Worm (Caenorhabditis elegans) whole organism, L2 larva: ENCODE data around the gene str-31.

Experiments
- C34F6.9 ChIP-seq: fragments of 150-350 bp; optimal IDR thresholded peaks from 2 replicates; lab custom pipeline; 2014; ENCODE audit warnings: missing biosample characterization, missing genetic modification characterization
- R02D3.7 ChIP-seq: fragments of 150-350 bp; optimal IDR thresholded peaks from 2 replicates; lab custom pipeline; 2014; ENCODE audit warnings: missing biosample characterization, missing genetic modification characterization
- ZK546.5 ChIP-seq: sonication (generic microtip); optimal IDR thresholded peaks from 2 replicates; lab custom pipeline; 2017; ENCODE audit warnings: missing biosample characterization, missing genetic modification characterization
- alr-1 ChIP-seq: fragments of 150-350 bp; optimal IDR thresholded peaks from 2 replicates; lab custom pipeline; 2014; ENCODE audit warnings: missing biosample characterization, missing genetic modification characterization
- aly-2 ChIP-seq: fragments of 150-350 bp; optimal IDR thresholded peaks from 2 replicates; lab custom pipeline; 2014; ENCODE audit warnings: missing biosample characterization, missing genetic modification characterization
- blmp-1 ChIP-seq: sonication (generic microtip); optimal IDR thresholded peaks from 2 replicates; lab custom pipeline; 2017; ENCODE audit warnings: missing genetic modification characterization, mild to moderate bottlenecking, missing compliant biosample characterization, antibody characterized with exemption, moderate library complexity; ENCODE audit not compliant: insufficient read depth
- ceh-82 ChIP-seq: fragments of 150-350 bp; optimal IDR thresholded peaks from 2 replicates; lab custom pipeline; 2014; ENCODE audit warnings: missing biosample characterization, missing genetic modification characterization
- crh-2 ChIP-seq: sonication (generic microtip); optimal IDR thresholded peaks from 2 replicates; lab custom pipeline; 2017; ENCODE audit warnings: missing biosample characterization, missing genetic modification characterization
- dmd-4 ChIP-seq: sonication (generic microtip); optimal IDR thresholded peaks from 2 replicates; lab custom pipeline; 2017; ENCODE audit warnings: missing biosample characterization, missing genetic modification characterization
- egl-27 ChIP-seq: sonication (generic microtip); optimal IDR thresholded peaks from 3 replicates; lab custom pipeline; 2017; ENCODE audit warnings: missing biosample characterization, missing genetic modification reagents, missing genetic modification characterization
- elt-1 ChIP-seq: fragments of 150-350 bp; optimal IDR thresholded peaks from 2 replicates; lab custom pipeline; 2014; ENCODE audit warnings: missing biosample characterization, missing genetic modification characterization
- fos-1 ChIP-seq: fragments of 150-350 bp; optimal IDR thresholded peaks from 2 replicates; lab custom pipeline; 2014; ENCODE audit warnings: missing biosample characterization, missing genetic modification characterization
- gmeb-1 ChIP-seq: fragments of 150-350 bp; optimal IDR thresholded peaks from 2 replicates; lab custom pipeline; 2014; ENCODE audit warnings: missing biosample characterization, missing genetic modification characterization
- lin-11 ChIP-seq: fragments of 150-350 bp; sonication (generic microtip); optimal IDR thresholded peaks from 2 replicates; lab custom pipeline; 2014; ENCODE audit warnings: missing biosample characterization, missing genetic modification characterization, inconsistent platforms, mixed read lengths
- lin-13 ChIP-seq: fragments of 150-350 bp; optimal IDR thresholded peaks from 2 replicates; lab custom pipeline; 2014; ENCODE audit warnings: missing biosample characterization, missing genetic modification reagents, missing genetic modification characterization
- lin-39 ChIP-seq: fragments of 150-350 bp; optimal IDR thresholded peaks from 2 replicates; lab custom pipeline; 2014; ENCODE audit warnings: missing biosample characterization, missing genetic modification reagents, missing genetic modification characterization
- lsy-2 ChIP-seq, 2 experiments: fragments of 150-350 bp in 1 of 2; sonication (generic microtip) in 1 of 2; optimal IDR thresholded peaks; 2 replicates each; lab custom pipeline; 2014 to 2017; ENCODE audit warnings: missing biosample characterization in 2 of 2, missing genetic modification characterization in 2 of 2
- mab-5 ChIP-seq: fragments of 150-350 bp; optimal IDR thresholded peaks from 2 replicates; lab custom pipeline; 2014; ENCODE audit warnings: missing biosample characterization, missing genetic modification characterization
- mbf-1 ChIP-seq: sonication (generic microtip); optimal IDR thresholded peaks from 2 replicates; lab custom pipeline; 2017; ENCODE audit warnings: missing biosample characterization, missing genetic modification characterization
- nhr-10 ChIP-seq: sonication (generic microtip); optimal IDR thresholded peaks from 2 replicates; lab custom pipeline; 2017; ENCODE audit warnings: missing biosample characterization, missing genetic modification characterization
- nhr-11 ChIP-seq: fragments of 150-350 bp; optimal IDR thresholded peaks from 2 replicates; lab custom pipeline; 2014; ENCODE audit warnings: missing biosample characterization, missing genetic modification characterization
- nhr-12 ChIP-seq: fragments of 150-350 bp; optimal IDR thresholded peaks from 2 replicates; lab custom pipeline; 2014; ENCODE audit warnings: missing biosample characterization, missing genetic modification characterization
- nhr-129 ChIP-seq: fragments of 150-350 bp; optimal IDR thresholded peaks from 2 replicates; lab custom pipeline; 2014; ENCODE audit warnings: missing biosample characterization, missing genetic modification characterization
- nhr-25 ChIP-seq: fragments of 150-350 bp; sonication (generic microtip); optimal IDR thresholded peaks from 3 replicates; lab custom pipeline; 2014; ENCODE audit warnings: missing biosample characterization, missing genetic modification characterization
- nhr-6 ChIP-seq: fragments of 150-350 bp; optimal IDR thresholded peaks from 2 replicates; lab custom pipeline; 2014; ENCODE audit warnings: missing biosample characterization, missing genetic modification characterization
- nhr-77 ChIP-seq: fragments of 150-350 bp; optimal IDR thresholded peaks from 2 replicates; lab custom pipeline; 2014; ENCODE audit warnings: missing biosample characterization, missing genetic modification characterization
- peb-1 ChIP-seq: fragments of 150-350 bp; optimal IDR thresholded peaks from 2 replicates; lab custom pipeline; 2014; ENCODE audit warnings: missing biosample characterization, missing genetic modification characterization
- sem-4 ChIP-seq: fragments of 150-350 bp; optimal IDR thresholded peaks from 2 replicates; lab custom pipeline; 2014; ENCODE audit warnings: missing biosample characterization, missing genetic modification reagents, missing genetic modification characterization
- skn-1 ChIP-seq: sonication (generic microtip); optimal IDR thresholded peaks from 2 replicates; lab custom pipeline; 2017; ENCODE audit warnings: missing biosample characterization, missing genetic modification characterization
- sma-3 ChIP-seq: sonication (generic microtip); optimal IDR thresholded peaks from 2 replicates; lab custom pipeline; 2016; ENCODE audit warnings: missing genetic modification reagents, missing genetic modification characterization, missing compliant biosample characterization
- sma-9 ChIP-seq, 2 experiments: fragments of 150-350 bp in 1 of 2; sonication (generic microtip) in 1 of 2; optimal IDR thresholded peaks; 2 replicates each; lab custom pipeline; 2014 to 2016; ENCODE audit warnings: missing genetic modification characterization in 2 of 2, mild to moderate bottlenecking in 1 of 2, missing biosample characterization in 1 of 2, missing compliant biosample characterization in 1 of 2, missing genetic modification reagents in 1 of 2, moderate library complexity in 1 of 2
- unc-39 ChIP-seq: fragments of 150-350 bp; optimal IDR thresholded peaks from 2 replicates; lab custom pipeline; 2014; ENCODE audit warnings: missing biosample characterization, missing genetic modification characterization
- unc-55 ChIP-seq: fragments of 150-350 bp; sonication (generic microtip); optimal IDR thresholded peaks from 3 replicates; lab custom pipeline; 2014; ENCODE audit warnings: missing biosample characterization, missing genetic modification reagents, missing genetic modification characterization
- zag-1 ChIP-seq: fragments of 150-350 bp; optimal IDR thresholded peaks from 2 replicates; lab custom pipeline; 2014; ENCODE audit warnings: missing biosample characterization, missing genetic modification characterization
- ztf-1 ChIP-seq: fragments of 200-800 bp; sonication (Bioruptor generic); conservative IDR thresholded peaks from 2 replicates; pipeline ENCODE4 v1.3.6; 2022; ENCODE audit warnings: missing genetic modification characterization, missing compliant biosample characterization
- ztf-11 ChIP-seq: sonication (generic microtip); optimal IDR thresholded peaks from 2 replicates; lab custom pipeline; 2017; ENCODE audit warnings: missing biosample characterization, missing genetic modification characterization
- ztf-4 ChIP-seq: fragments of 150-350 bp; optimal IDR thresholded peaks from 2 replicates; lab custom pipeline; 2014; ENCODE audit warnings: missing biosample characterization, missing genetic modification characterization

str-31 gene

ce11 chrV:7490340-7490739, 18.1 kb downstream of the str-31 start, which contains the start of gene srbc-9:
Gene srbc-9 (minus strand): TSS chrV:7490440.
- TF ChIP-seq nhr-12 (no peak), nhr-77 (no peak), lsy-2 (tag; optimal IDR thresholded peaks at IDR 0.05; lab: Kevin White, UChicago) (no peak), lin-11 (tag; lab: Kevin White, UChicago) (no peak), unc-55 (GFP tag; lab: Kevin White, UChicago) (no peak), blmp-1 (no peak), peb-1 (tag; lab: Kevin White, UChicago) (no peak), crh-2 (tag; lab: Kevin White, UChicago) (no peak), zag-1 (no peak)

ce11 chrV:7487518-7487917, 20.9 kb downstream of the str-31 start, which contains the start of gene srbc-7:
Gene srbc-7 (minus strand): TSS chrV:7487618.
- TF ChIP-seq blmp-1 (no peak), fos-1 (tag; lab: Kevin White, UChicago) (no peak), sem-4 (tag; lab: Kevin White, UChicago) (no peak), alr-1 (tag; lab: Kevin White, UChicago) (no peak), C34F6.9 (tag; lab: Kevin White, UChicago) (no peak), R02D3.7 (tag; lab: Kevin White, UChicago) (no peak), lin-13 (GFP tag; lab: Kevin White, UChicago) (no peak), nhr-77 (no peak), crh-2 (tag; lab: Kevin White, UChicago) (no peak), zag-1 (no peak), ceh-82 (tag; lab: Kevin White, UChicago) (no peak), sma-3 (GFP tag; lab: Kevin White, UChicago) (no peak), skn-1 (tag; lab: Kevin White, UChicago) (no peak), egl-27 (tag; lab: Kevin White, UChicago) (no peak), gmeb-1 (no peak), ztf-1 (GFP tag; lab: Robert Waterston, UW) (no peak), lin-39 (tag; lab: Kevin White, UChicago) (no peak), mbf-1 (no peak), aly-2 (tag; lab: Kevin White, UChicago) (no peak), dmd-4 (tag; lab: Kevin White, UChicago) (no peak)
- TF ChIP-seq, all 48 proteins: peak for 0

ce11 chrV:7485000-7485399, 23.5 kb downstream of the str-31 start, which contains the start of gene srbc-8:
Gene srbc-8 (minus strand): TSS chrV:7485100.
- no peak for TF ChIP-seq crh-2 (tag; lab: Kevin White, UChicago)
- TF ChIP-seq ceh-82 (tag; lab: Kevin White, UChicago), result no peak
- TF ChIP-seq nhr-25 (tag; lab: Kevin White, UChicago), result no peak
- TF ChIP-seq ztf-1 (GFP tag; lab: Robert Waterston, UW), result no peak
- no peak for TF ChIP-seq sma-9 (GFP tag; optimal IDR thresholded peaks at IDR 0.05; lab: Kevin White, UChicago)
- TF ChIP-seq sma-9 (tag; optimal IDR thresholded peaks at IDR 0.05; lab: Kevin White, UChicago), result no peak
- TF ChIP-seq nhr-129, result no peak
- TF ChIP-seq ztf-11, result no peak
- TF ChIP-seq nhr-11 (tag; lab: Kevin White, UChicago), result no peak
- no peak for TF ChIP-seq unc-55 (GFP tag; lab: Kevin White, UChicago)
- TF ChIP-seq elt-1 (tag; lab: Kevin White, UChicago), result no peak
- TF ChIP-seq ZK546.5 (tag; lab: Kevin White, UChicago), result no peak
- no peak for TF ChIP-seq peb-1 (tag; lab: Kevin White, UChicago)
- no peak for TF ChIP-seq blmp-1

- no peak for TF ChIP-seq mab-5 (tag; lab: Kevin White, UChicago)
- no peak for TF ChIP-seq ZK546.5 (tag; lab: Kevin White, UChicago)
- TF ChIP-seq ztf-11, result no peak
- no peak for TF ChIP-seq ztf-4 (tag; lab: Kevin White, UChicago)
- no peak for TF ChIP-seq ztf-1 (GFP tag; lab: Robert Waterston, UW)
- TF ChIP-seq lin-11 (tag; lab: Kevin White, UChicago), result no peak
- no peak for TF ChIP-seq C34F6.9 (tag; lab: Kevin White, UChicago)
- TF ChIP-seq blmp-1, result no peak
- no peak for TF ChIP-seq sem-4 (tag; lab: Kevin White, UChicago)
- TF ChIP-seq nhr-25 (tag; lab: Kevin White, UChicago), result no peak
- TF ChIP-seq nhr-6 (tag; lab: Kevin White, UChicago), result no peak
- TF ChIP-seq unc-39 (tag; lab: Kevin White, UChicago), result no peak
- no peak for TF ChIP-seq ceh-82 (tag; lab: Kevin White, UChicago)
- TF ChIP-seq dmd-4 (tag; lab: Kevin White, UChicago), result no peak
- no peak for TF ChIP-seq alr-1 (tag; lab: Kevin White, UChicago)
- TF ChIP-seq lsy-2 (tag; optimal IDR thresholded peaks at IDR 0.05; lab: Kevin White, UChicago), result no peak
- no peak for TF ChIP-seq nhr-10 (tag; lab: Kevin White, UChicago)
- TF ChIP-seq, all 48 proteins: peak for 0
Observed at ce11 chrV:7480949-7481348, 27.5 kb downstream of the str-31 start, which contains the start of gene C18B10.6. Gene C18B10.6 (minus strand): TSS chrV:7481049.
